Fruit fly (Drosophila melanogaster): Measurements from ENCODE around the gene PolE1.

PolE1 gene

DNA sequence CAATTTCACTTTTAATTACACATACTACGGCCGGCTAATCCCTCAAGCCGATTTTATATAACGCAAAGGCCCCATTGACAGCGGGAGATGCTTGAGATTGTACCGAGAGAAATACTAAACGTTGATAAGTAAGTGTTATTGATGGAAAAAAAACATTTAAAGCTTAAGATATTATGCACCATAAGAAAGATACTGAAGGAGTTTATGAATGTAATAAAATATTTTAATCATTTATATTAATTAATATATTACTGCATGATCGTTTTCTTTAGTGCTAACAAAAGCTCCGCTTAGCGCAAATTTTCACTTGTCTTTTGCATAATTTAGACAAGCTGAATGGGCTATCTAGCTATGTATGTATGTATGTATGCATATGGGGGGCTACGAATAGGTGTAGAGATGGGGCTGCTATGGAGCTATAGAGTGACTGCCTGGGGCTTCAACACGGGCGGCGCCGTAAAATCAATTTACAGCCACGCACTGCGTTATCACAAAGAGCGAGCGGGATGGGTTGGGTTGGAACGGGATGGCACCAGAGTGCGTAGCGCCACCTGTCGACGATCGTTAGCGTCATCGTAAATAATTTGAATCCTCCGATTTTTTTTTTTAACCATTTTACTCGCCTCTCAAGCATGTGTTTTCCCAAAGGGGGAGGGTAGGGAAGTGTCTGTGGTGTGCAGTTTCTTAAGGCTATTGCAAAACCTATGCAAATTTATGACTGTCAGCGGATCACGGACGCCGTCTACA lies 48.8 kb downstream of the PolE1 start (continued):
- TF ChIP-seq CG30020 (tag; optimal IDR thresholded peaks at IDR 0.05) (no peak), CG10979 (tag; optimal IDR thresholded peaks at IDR 0.05) (no peak), zf30C (GFP tag; optimal IDR thresholded peaks at IDR 0.05) (no peak), Hmr (GFP tag; optimal IDR thresholded peaks at IDR 0.05) (no peak), Fer1 (GFP tag; optimal IDR thresholded peaks at IDR 0.05) (no peak), CG11723 (GFP tag; optimal IDR thresholded peaks at IDR 0.05) (no peak), pnt (GFP tag; optimal IDR thresholded peaks at IDR 0.05) (no peak), sd (tag; optimal IDR thresholded peaks at IDR 0.05) (no peak), CG11085 (GFP tag; IDR thresholded peaks at IDR 0.05) (no peak), scrt (GFP tag; optimal IDR thresholded peaks at IDR 0.05) (no peak), ham (GFP tag; IDR thresholded peaks at IDR 0.05) (no peak), MBD-R2 (GFP tag; IDR thresholded peaks at IDR 0.05) (no peak), mam (GFP tag; optimal IDR thresholded peaks at IDR 0.05) (no peak), pfk (GFP tag; optimal IDR thresholded peaks at IDR 0.05) (no peak), CG17568 (GFP tag; optimal IDR thresholded peaks at IDR 0.05) (no peak), CG4328 (GFP tag; optimal IDR thresholded peaks at IDR 0.05) (no peak), CG34224 (GFP tag; IDR thresholded peaks at IDR 0.05; ENCODE audit: partially characterized antibody) (no peak), insv (GFP tag; optimal IDR thresholded peaks at IDR 0.05) (no peak), Kr (GFP tag; optimal IDR thresholded peaks at IDR 0.05) (no peak), CG14667 (GFP tag; IDR thresholded peaks at IDR 0.05) (no peak), dmrt11E (tag; optimal IDR thresholded peaks at IDR 0.05) (no peak), slbo (GFP tag; IDR thresholded peaks at IDR 0.05) (peak; percentile 41; the same call in 1 of the 2 replicates), CG9437 (GFP tag; optimal IDR thresholded peaks at IDR 0.05) (no peak), row (GFP tag; IDR thresholded peaks at IDR 0.05) (peak; percentile 70; the same call in 2 of the 3 replicates), CG4360 (GFP tag; IDR thresholded peaks at IDR 0.05) (no peak), maf-S (GFP tag; optimal IDR thresholded peaks at IDR 0.05) (no peak), so (GFP tag; IDR thresholded peaks at IDR 0.05) (peak; percentile 45; the same call in 1 of the 3 replicates), corto (GFP tag; optimal IDR thresholded peaks at IDR 0.05) (no peak), CG15696 (tag; optimal IDR thresholded peaks at IDR 0.05) (no peak), CG3726 (GFP tag; IDR thresholded peaks at IDR 0.05) (no peak), CG34422 (GFP tag; IDR thresholded peaks at IDR 0.05) (no peak), CG13624 (GFP tag; optimal IDR thresholded peaks at IDR 0.05) (no peak), CG15269 (tag; optimal IDR thresholded peaks at IDR 0.05) (peak; percentile 40), Six4 (GFP tag; optimal IDR thresholded peaks at IDR 0.05) (no peak), CG4820 (GFP tag; optimal IDR thresholded peaks at IDR 0.05) (no peak), CG9215 (GFP tag; IDR thresholded peaks at IDR 0.05) (no peak), Jarid2 (GFP tag; optimal IDR thresholded peaks at IDR 0.05) (no peak), Lim3 (GFP tag; IDR thresholded peaks at IDR 0.05) (no peak), CG3163 (GFP tag; optimal IDR thresholded peaks at IDR 0.05) (no peak), stwl (tag; optimal IDR thresholded peaks at IDR 0.05) (no peak), crp (GFP tag; optimal IDR thresholded peaks at IDR 0.05) (no peak), NFAT (GFP tag; IDR thresholded peaks at IDR 0.05) (no peak), sima (GFP tag; optimal IDR thresholded peaks at IDR 0.05) (no peak), CG10321 (GFP tag; IDR thresholded peaks at IDR 0.05) (no peak; the same call in 1 of the 2 replicates), Awh (GFP tag; IDR thresholded peaks at IDR 0.05) (no peak), CG33557 (GFP tag; optimal IDR thresholded peaks at IDR 0.05) (no peak), CG3838 (GFP tag; optimal IDR thresholded peaks at IDR 0.05) (no peak), B-H2 (GFP tag; optimal IDR thresholded peaks at IDR 0.05) (no peak), CG5953 (GFP tag; IDR thresholded peaks at IDR 0.05) (peak; percentile 63; the same call in 1 of the 2 replicates), Stat92E (GFP tag; optimal IDR thresholded peaks at IDR 0.05) (no peak)
